Fruit fly (Drosophila melanogaster): Measurements from ENCODE around the gene CG9550.

Gene CG9550

dm6 chr2L:6546883-6547471, 50.1 kb downstream of the CG9550 start, which contains the start of gene eya:
TSS of gene eya (minus strand) at chr2L:6546976.
- TF ChIP-seq Vsx2 (GFP tag; optimal IDR thresholded peaks at IDR 0.05; ENCODE audit: partially characterized antibody) = no peak

dm6 chr2L:6547978-6548377, 51.1 kb downstream of the CG9550 start:
- TF ChIP-seq dsf (GFP tag; optimal IDR thresholded peaks at IDR 0.05; ENCODE audit: borderline replicate concordance) (no peak), foxo (GFP tag; optimal IDR thresholded peaks at IDR 0.05) (no peak), Hr78 (GFP tag; optimal IDR thresholded peaks at IDR 0.05) (no peak), Mio (GFP tag; optimal IDR thresholded peaks at IDR 0.05) (no peak), N (GFP tag; optimal IDR thresholded peaks at IDR 0.05) (no peak), brk (GFP tag; optimal IDR thresholded peaks at IDR 0.05) (no peak), Myc (optimal IDR thresholded peaks at IDR 0.05) (no peak), GATAd (GFP tag; optimal IDR thresholded peaks at IDR 0.05) (no peak), Jra (GFP tag; optimal IDR thresholded peaks at IDR 0.05) (no peak), CrebA (GFP tag; optimal IDR thresholded peaks at IDR 0.05; ENCODE audit: borderline replicate concordance) (no peak), CG32264 (GFP tag; optimal IDR thresholded peaks at IDR 0.05) (no peak)
